Worm (Caenorhabditis elegans): ENCODE measurements around the gene Y51A2B.8.

Y51A2B.8 gene

DNA sequence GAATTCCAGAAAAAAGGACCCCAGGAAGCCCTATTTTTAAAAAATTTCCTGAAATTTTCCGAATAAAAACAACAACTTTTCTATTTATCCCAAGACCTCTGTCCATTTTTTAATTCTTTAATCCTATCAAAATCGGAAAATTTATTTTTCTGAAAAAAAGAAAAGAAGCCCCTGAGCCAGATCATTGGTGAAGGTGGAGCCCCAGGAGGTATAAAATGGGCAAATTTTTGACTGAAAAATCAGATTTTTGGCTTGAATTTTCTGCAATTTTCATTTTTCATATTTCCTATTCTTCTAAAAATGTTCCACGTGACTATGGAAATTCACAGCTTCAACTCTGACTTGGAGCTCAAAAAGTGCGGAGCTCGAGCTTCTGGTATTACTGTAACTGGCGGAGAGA is at the start of gene Y51A2B.8:
Gene Y51A2B.8, plus strand, starts transcription at position 301 of the 400 bp plus-strand sequence.
- no peak for TF ChIP-seq ztf-29 (GFP tag; IDR thresholded peaks at IDR 0.05)
- no peak for TF ChIP-seq flt-1 (GFP tag; IDR thresholded peaks at IDR 0.05)
- TF ChIP-seq cog-1 (tag; optimal IDR thresholded peaks at IDR 0.05) = no peak
- TF ChIP-seq tab-1 (GFP tag; IDR thresholded peaks at IDR 0.05) = no peak
- no peak for TF ChIP-seq ztf-23 (GFP tag; IDR thresholded peaks at IDR 0.05)
- TF ChIP-seq T22C8.4 (GFP tag; IDR thresholded peaks at IDR 0.05) = no peak
- no peak for TF ChIP-seq med-1 (GFP tag; optimal IDR thresholded peaks at IDR 0.05; ENCODE audit: insufficient read depth)
- no peak for TF ChIP-seq ref-1 (GFP tag; conservative IDR thresholded peaks at IDR 0.05)
- no peak for TF ChIP-seq klf-2 (GFP tag; conservative IDR thresholded peaks at IDR 0.05)

DNA sequence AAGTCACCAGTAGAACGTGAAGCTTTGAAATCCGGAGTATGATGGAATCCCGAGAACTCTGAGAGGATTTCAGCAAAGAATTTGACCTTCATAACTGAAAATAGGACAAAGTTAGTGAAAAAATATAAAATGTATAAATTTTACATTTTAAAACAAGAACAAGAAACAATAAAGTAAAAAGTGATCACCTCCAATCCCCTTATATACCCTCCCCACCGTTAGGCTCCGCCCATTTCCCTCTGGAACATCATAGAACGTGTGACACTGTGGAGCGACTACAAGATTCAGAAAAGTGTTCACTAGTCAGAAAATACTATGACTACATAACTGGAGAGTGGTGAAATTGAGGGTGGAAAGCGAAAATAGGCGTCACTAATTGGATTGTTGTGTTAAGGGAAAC is 47.8 kb upstream of the Y51A2B.8 start, which contains the start of gene B0462.4:
Gene B0462.4, minus strand, starts transcription at position 101 of the 400 bp plus-strand sequence.
- TF ChIP-seq tab-1 (GFP tag; IDR thresholded peaks at IDR 0.05) (no peak), ztf-23 (GFP tag; IDR thresholded peaks at IDR 0.05) (no peak), cog-1 (tag; optimal IDR thresholded peaks at IDR 0.05) (no peak), flt-1 (GFP tag; IDR thresholded peaks at IDR 0.05) (no peak), med-1 (GFP tag; optimal IDR thresholded peaks at IDR 0.05; ENCODE audit: insufficient read depth) (no peak), ref-1 (GFP tag; conservative IDR thresholded peaks at IDR 0.05) (no peak), klf-2 (GFP tag; conservative IDR thresholded peaks at IDR 0.05) (no peak), T22C8.4 (GFP tag; IDR thresholded peaks at IDR 0.05) (no peak), ztf-29 (GFP tag; IDR thresholded peaks at IDR 0.05) (no peak)

DNA sequence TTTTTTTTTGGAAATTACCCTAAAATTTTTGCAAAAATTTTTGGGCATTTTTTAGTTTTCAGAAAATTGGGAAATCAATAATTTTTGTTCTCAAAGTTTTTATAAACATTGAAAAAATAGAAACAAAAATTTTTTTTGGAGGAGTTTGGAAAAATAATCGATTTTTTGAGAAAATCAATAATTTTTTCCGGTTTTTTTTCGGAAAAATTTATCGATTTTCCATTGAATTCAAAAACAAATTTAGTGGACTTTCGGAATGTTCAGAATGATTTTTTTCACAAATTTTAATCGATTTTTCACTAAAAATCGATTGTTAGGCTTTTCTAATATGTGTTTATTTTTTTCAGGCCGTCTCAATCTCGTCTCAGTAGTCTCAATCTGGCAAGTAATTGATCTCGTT is 41.3 kb upstream of the Y51A2B.8 start:
- TF ChIP-seq tab-1 (GFP tag; IDR thresholded peaks at IDR 0.05) (no peak), T22C8.4 (GFP tag; IDR thresholded peaks at IDR 0.05) (peak; percentile 51; the same call in 1 of the 2 replicates)

DNA sequence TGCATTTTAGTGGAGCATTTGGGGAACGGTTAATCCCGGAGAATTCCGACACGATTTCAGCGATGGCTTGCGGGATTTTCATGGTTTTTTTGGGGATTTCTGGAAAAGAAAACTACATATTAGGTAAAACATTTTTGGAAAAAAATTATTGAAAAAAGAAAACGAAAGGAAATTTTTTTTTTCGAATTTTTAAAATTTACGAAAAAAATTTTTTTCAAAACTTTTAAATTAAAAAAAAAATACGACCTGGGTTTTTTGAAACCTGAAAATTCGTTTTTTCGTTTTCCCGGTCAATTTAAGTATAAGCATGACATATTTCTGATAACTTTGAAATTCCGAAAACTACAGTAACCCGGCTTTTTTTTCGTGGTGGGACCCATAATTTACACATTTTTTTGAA is 39.1 kb upstream of the Y51A2B.8 start, which contains the start of gene C08E8.10:
Gene C08E8.10, minus strand, starts transcription at position 101 of the 400 bp plus-strand sequence.
- TF ChIP-seq ref-1 (GFP tag; conservative IDR thresholded peaks at IDR 0.05) (no peak), klf-2 (GFP tag; conservative IDR thresholded peaks at IDR 0.05) (no peak), cog-1 (tag; optimal IDR thresholded peaks at IDR 0.05) (no peak), tab-1 (GFP tag; IDR thresholded peaks at IDR 0.05) (no peak), flt-1 (GFP tag; IDR thresholded peaks at IDR 0.05) (no peak), ztf-29 (GFP tag; IDR thresholded peaks at IDR 0.05) (no peak), ztf-23 (GFP tag; IDR thresholded peaks at IDR 0.05) (no peak), T22C8.4 (GFP tag; IDR thresholded peaks at IDR 0.05) (no peak), med-1 (GFP tag; optimal IDR thresholded peaks at IDR 0.05; ENCODE audit: insufficient read depth) (no peak)

DNA sequence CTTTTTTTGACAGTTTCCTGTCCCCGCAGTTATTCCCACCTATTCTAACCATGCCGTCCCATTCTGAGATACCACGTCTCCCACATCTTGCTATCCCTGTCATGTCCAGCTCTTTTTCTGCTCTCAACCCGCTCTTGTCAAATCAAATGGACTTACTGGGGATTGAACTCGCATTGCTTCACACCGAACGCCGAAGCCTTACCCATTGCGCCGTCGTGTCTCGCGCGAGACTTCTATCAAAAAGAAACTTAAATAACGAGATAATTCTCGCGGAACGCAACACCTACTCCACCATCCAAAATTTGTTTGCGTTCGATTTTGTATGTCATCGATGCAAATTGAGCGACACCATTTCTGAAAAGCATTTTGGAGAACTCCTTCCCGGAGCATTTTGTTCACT is 34.7 kb upstream of the Y51A2B.8 start:
- TF ChIP-seq ztf-29 (GFP tag; IDR thresholded peaks at IDR 0.05) = no peak
- no peak for TF ChIP-seq tab-1 (GFP tag; IDR thresholded peaks at IDR 0.05)
- no peak for TF ChIP-seq ref-1 (GFP tag; conservative IDR thresholded peaks at IDR 0.05)

DNA sequence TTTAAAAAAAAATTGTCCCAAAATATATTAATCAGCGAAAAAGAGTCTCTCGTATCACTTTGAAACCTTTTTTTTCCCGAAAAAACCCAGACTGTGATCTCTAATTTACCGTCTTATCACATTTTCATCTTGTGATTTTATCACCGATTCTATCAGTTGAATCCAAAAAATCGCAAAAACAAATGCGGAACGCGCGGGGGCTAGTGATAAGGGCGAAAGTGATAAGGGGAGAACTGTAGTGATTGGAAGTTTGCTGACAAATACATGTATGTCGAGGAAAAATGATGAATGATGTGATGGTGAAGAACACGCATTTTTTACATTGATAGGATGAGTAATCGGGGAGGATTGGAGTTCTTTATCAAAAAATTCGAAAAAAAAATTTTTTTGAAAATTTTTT is 32.8 kb upstream of the Y51A2B.8 start:
- TF ChIP-seq ztf-23 (GFP tag; IDR thresholded peaks at IDR 0.05) (no peak), tab-1 (GFP tag; IDR thresholded peaks at IDR 0.05) (no peak), ztf-29 (GFP tag; IDR thresholded peaks at IDR 0.05) (no peak), cog-1 (tag; optimal IDR thresholded peaks at IDR 0.05) (no peak), T22C8.4 (GFP tag; IDR thresholded peaks at IDR 0.05) (no peak), flt-1 (GFP tag; IDR thresholded peaks at IDR 0.05) (no peak), med-1 (GFP tag; optimal IDR thresholded peaks at IDR 0.05; ENCODE audit: insufficient read depth) (no peak), klf-2 (GFP tag; conservative IDR thresholded peaks at IDR 0.05) (no peak), ref-1 (GFP tag; conservative IDR thresholded peaks at IDR 0.05) (no peak)

DNA sequence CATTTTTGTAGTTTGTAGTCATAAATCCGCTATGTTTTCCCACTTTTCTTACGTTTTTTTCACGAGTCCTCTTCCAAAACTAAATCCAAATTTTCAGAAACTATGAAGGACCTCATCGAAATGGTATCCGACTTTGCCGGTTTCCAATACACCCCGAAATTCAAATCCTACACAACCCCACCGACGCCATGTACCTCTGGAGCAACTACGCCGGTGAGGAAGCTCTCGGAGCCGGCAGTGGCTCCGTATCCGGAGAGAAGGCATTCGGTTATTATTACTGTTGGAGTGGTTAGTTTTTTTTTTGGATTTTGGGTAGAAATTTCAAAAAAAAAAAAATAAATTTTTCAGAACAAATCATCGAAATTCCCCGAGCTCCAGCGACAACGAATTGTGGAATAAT is 28.9 kb upstream of the Y51A2B.8 start, which contains the start of gene C08E8.3:
Gene C08E8.3, plus strand, starts transcription at position 84 of the 400 bp plus-strand sequence.
- no peak for TF ChIP-seq klf-2 (GFP tag; conservative IDR thresholded peaks at IDR 0.05)
- TF ChIP-seq ref-1 (GFP tag; conservative IDR thresholded peaks at IDR 0.05) = no peak
- no peak for TF ChIP-seq T22C8.4 (GFP tag; IDR thresholded peaks at IDR 0.05)
- no peak for TF ChIP-seq flt-1 (GFP tag; IDR thresholded peaks at IDR 0.05)
- TF ChIP-seq med-1 (GFP tag; optimal IDR thresholded peaks at IDR 0.05; ENCODE audit: insufficient read depth) = no peak
- TF ChIP-seq ztf-29 (GFP tag; IDR thresholded peaks at IDR 0.05) = no peak
- no peak for TF ChIP-seq cog-1 (tag; optimal IDR thresholded peaks at IDR 0.05)
- TF ChIP-seq ztf-23 (GFP tag; IDR thresholded peaks at IDR 0.05) = no peak
- no peak for TF ChIP-seq tab-1 (GFP tag; IDR thresholded peaks at IDR 0.05)

DNA sequence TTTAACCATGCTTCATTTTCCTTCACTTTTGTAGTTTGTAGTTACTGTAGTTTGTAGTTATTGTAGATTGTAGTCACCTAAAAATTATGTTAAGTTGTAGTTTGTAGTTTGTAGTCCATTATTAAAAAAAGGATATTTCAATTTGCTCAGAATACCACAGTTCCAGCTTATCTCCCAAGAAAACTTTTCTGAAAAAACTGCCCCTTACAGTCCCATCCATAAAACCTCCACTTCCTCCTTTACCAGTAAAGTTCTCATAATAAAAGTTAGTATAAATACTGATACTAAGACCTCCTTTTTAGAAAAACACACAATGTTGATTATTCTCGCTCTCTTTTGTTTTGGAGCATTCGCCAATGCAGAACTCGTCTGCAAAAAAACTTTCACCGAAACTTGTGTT is 28.2 kb upstream of the Y51A2B.8 start, which contains the start of gene C08E8.11:
Gene C08E8.11, plus strand, starts transcription at position 301 of the 400 bp plus-strand sequence.
- TF ChIP-seq ref-1 (GFP tag; conservative IDR thresholded peaks at IDR 0.05) = no peak
- TF ChIP-seq med-1 (GFP tag; optimal IDR thresholded peaks at IDR 0.05; ENCODE audit: insufficient read depth) = no peak
- no peak for TF ChIP-seq flt-1 (GFP tag; IDR thresholded peaks at IDR 0.05)
- no peak for TF ChIP-seq ztf-23 (GFP tag; IDR thresholded peaks at IDR 0.05)

DNA sequence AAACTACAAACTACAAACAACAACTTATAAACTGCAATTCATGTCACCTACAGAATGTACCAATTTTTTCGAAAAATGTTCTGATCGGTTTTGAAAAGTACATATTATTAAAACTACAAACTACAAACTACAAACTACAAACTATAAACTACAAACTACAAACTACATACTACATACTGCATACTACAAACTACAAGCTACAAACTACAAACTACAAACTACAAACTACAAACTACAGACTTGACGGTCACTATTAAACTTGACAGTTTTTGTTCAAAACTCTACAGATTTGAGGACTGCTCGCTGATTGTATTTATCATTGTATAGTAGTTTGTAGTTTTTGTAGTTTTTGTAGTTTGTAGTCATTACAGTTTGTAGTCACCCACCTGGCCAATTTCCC is 24.6 kb upstream of the Y51A2B.8 start:
- TF ChIP-seq ztf-23 (GFP tag; IDR thresholded peaks at IDR 0.05) (no peak), flt-1 (GFP tag; IDR thresholded peaks at IDR 0.05) (no peak), cog-1 (tag; optimal IDR thresholded peaks at IDR 0.05) (no peak), klf-2 (GFP tag; conservative IDR thresholded peaks at IDR 0.05) (no peak), ztf-29 (GFP tag; IDR thresholded peaks at IDR 0.05) (no peak), T22C8.4 (GFP tag; IDR thresholded peaks at IDR 0.05) (no peak), med-1 (GFP tag; optimal IDR thresholded peaks at IDR 0.05; ENCODE audit: insufficient read depth) (no peak), tab-1 (GFP tag; IDR thresholded peaks at IDR 0.05) (no peak)

DNA sequence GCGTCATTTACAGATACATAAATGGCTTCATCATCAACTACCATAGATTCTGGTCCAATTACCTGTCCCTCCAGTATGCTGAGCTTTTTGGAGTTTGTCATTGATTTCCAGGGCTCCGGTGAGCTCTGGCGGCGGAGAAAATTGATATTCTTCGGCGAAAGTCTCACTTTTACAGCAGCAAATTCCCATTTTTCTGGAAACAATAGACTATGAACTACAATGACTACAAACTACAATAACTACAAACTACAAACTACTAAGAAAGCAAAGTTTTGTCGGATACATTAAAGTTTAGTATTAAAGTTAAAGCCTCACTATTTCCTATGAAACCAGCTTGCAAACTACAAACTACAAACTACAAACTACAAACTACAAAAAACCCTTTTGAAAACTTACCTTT is 23.2 kb upstream of the Y51A2B.8 start, which contains the start of gene C08E8.2:
Gene C08E8.2, minus strand, starts transcription at position 101 of the 400 bp plus-strand sequence.
- TF ChIP-seq tab-1 (GFP tag; IDR thresholded peaks at IDR 0.05) = no peak
- no peak for TF ChIP-seq ztf-29 (GFP tag; IDR thresholded peaks at IDR 0.05)
- TF ChIP-seq flt-1 (GFP tag; IDR thresholded peaks at IDR 0.05) = no peak

Measured in whole organism, midembryonic.